Fruit fly (Drosophila melanogaster): Measurements from ENCODE around the gene CG8534.

Gene CG8534

dm6 chr3R:9808946-9809545 is 3.5 kb upstream of the CG8534 start, which contains the start of gene FBXO11 (continued):
- peak; percentile 11 for TF ChIP-seq CG17829 (tag; optimal IDR thresholded peaks at IDR 0.05)
- peak; percentile 7 for TF ChIP-seq NC2β (GFP tag; optimal IDR thresholded peaks at IDR 0.05)
- no peak for TF ChIP-seq CG13424 (tag; optimal IDR thresholded peaks at IDR 0.05)
- TF ChIP-seq CG9932 (GFP tag; IDR thresholded peaks at IDR 0.05) = no peak
- no peak for TF ChIP-seq ewg (GFP tag; optimal IDR thresholded peaks at IDR 0.05)
- peak; percentile 10 for TF ChIP-seq salm (tag; optimal IDR thresholded peaks at IDR 0.05)
- TF ChIP-seq Dip2 (GFP tag; IDR thresholded peaks at IDR 0.05) = no peak
- no peak for TF ChIP-seq CG5245 (GFP tag; optimal IDR thresholded peaks at IDR 0.05)
- TF ChIP-seq CG7839 (tag; optimal IDR thresholded peaks at IDR 0.05) = no peak
- no peak for TF ChIP-seq mirr (GFP tag; optimal IDR thresholded peaks at IDR 0.05)
- no peak for TF ChIP-seq CG1647 (GFP tag; optimal IDR thresholded peaks at IDR 0.05)
- TF ChIP-seq sob (GFP tag; IDR thresholded peaks at IDR 0.05) = no peak
- TF ChIP-seq CG12236 (GFP tag; optimal IDR thresholded peaks at IDR 0.05) = no peak
- no peak for TF ChIP-seq rib (GFP tag; IDR thresholded peaks at IDR 0.05)
- TF ChIP-seq Neu2 (GFP tag; optimal IDR thresholded peaks at IDR 0.05; ENCODE audit: borderline replicate concordance) = no peak
- no peak for TF ChIP-seq Hand (GFP tag; optimal IDR thresholded peaks at IDR 0.05)
- no peak for TF ChIP-seq dm (GFP tag; optimal IDR thresholded peaks at IDR 0.05)
- no peak for TF ChIP-seq Ada2b (GFP tag; IDR thresholded peaks at IDR 0.05)
- peak; percentile 72 for TF ChIP-seq Nf-YB (GFP tag; optimal IDR thresholded peaks at IDR 0.05)
- TF ChIP-seq CG10462 (GFP tag; optimal IDR thresholded peaks at IDR 0.05) = no peak
- TF ChIP-seq CG10565 (GFP tag; optimal IDR thresholded peaks at IDR 0.05) = no peak
- TF ChIP-seq CG6175 (GFP tag; IDR thresholded peaks at IDR 0.05) = no peak
- TF ChIP-seq zfh2 (GFP tag; optimal IDR thresholded peaks at IDR 0.05) = no peak
- TF ChIP-seq MBD-R2 (GFP tag; IDR thresholded peaks at IDR 0.05) = peak; percentile 59
- TF ChIP-seq bigmax (GFP tag; optimal IDR thresholded peaks at IDR 0.05) = no peak
- TF ChIP-seq lilli (GFP tag; optimal IDR thresholded peaks at IDR 0.05) = no peak
- TF ChIP-seq Ets65A (GFP tag) = no peak
- no peak for TF ChIP-seq dimm (GFP tag; IDR thresholded peaks at IDR 0.05)
- TF ChIP-seq D19B (GFP tag; optimal IDR thresholded peaks at IDR 0.05) = no peak
- no peak for TF ChIP-seq Aef1 (GFP tag; IDR thresholded peaks at IDR 0.05)
- peak; percentile 75 for TF ChIP-seq HmgD (GFP tag; optimal IDR thresholded peaks at IDR 0.05)
- no peak for TF ChIP-seq grn (GFP tag; optimal IDR thresholded peaks at IDR 0.05)
- peak; percentile 32 for TF ChIP-seq nerfin-1 (tag; optimal IDR thresholded peaks at IDR 0.05)
- TF ChIP-seq zen (tag; optimal IDR thresholded peaks at IDR 0.05) = no peak
- no peak for TF ChIP-seq CG10959 (GFP tag; IDR thresholded peaks at IDR 0.05)
- TF ChIP-seq CG7271 (tag; optimal IDR thresholded peaks at IDR 0.05) = no peak
- peak; percentile 66 for TF ChIP-seq kah (GFP tag; optimal IDR thresholded peaks at IDR 0.05)
- TF ChIP-seq ro (GFP tag; IDR thresholded peaks at IDR 0.05) = no peak
- no peak for TF ChIP-seq Camta (GFP tag; optimal IDR thresholded peaks at IDR 0.05)
- no peak for TF ChIP-seq Doc3 (GFP tag; IDR thresholded peaks at IDR 0.05; ENCODE audit: partially characterized antibody)
- TF ChIP-seq ranshi (GFP tag; IDR thresholded peaks at IDR 0.05) = no peak
- no peak for TF ChIP-seq unpg (GFP tag; optimal IDR thresholded peaks at IDR 0.05)
- no peak for TF ChIP-seq dysf (GFP tag; IDR thresholded peaks at IDR 0.05)
- TF ChIP-seq zen2 (GFP tag; IDR thresholded peaks at IDR 0.05; ENCODE audit: partially characterized antibody) = no peak
- no peak for TF ChIP-seq CG2120 (GFP tag; optimal IDR thresholded peaks at IDR 0.05)
- TF ChIP-seq Taf1 (GFP tag; IDR thresholded peaks at IDR 0.05) = no peak
- no peak for TF ChIP-seq Fer3 (tag; optimal IDR thresholded peaks at IDR 0.05)
- no peak for TF ChIP-seq CG43689 (GFP tag; IDR thresholded peaks at IDR 0.05)
- TF ChIP-seq CG14860 (GFP tag; IDR thresholded peaks at IDR 0.05; ENCODE audit: partially characterized antibody) = no peak
- TF ChIP-seq lab (GFP tag; optimal IDR thresholded peaks at IDR 0.05) = no peak
- TF ChIP-seq CG33557 (GFP tag; optimal IDR thresholded peaks at IDR 0.05) = no peak
- no peak for TF ChIP-seq ken (GFP tag; IDR thresholded peaks at IDR 0.05)

All from whole organism, embryonic.